Worm (Caenorhabditis elegans): Measurements from ENCODE around the gene scav-2.

The scav-2 gene

ce11 chrIII:13502513-13502912 is 52.6 kb downstream of the scav-2 start, which contains the start of gene T28A8.8:
Gene T28A8.8 (plus strand): TSS chrIII:13502813.
- TF ChIP-seq ceh-14 (tag; optimal IDR thresholded peaks at IDR 0.05) (no peak), K09A11.1 (tag; optimal IDR thresholded peaks at IDR 0.05; ENCODE audit: insufficient read depth) (no peak), dve-1 (tag; optimal IDR thresholded peaks at IDR 0.05) (no peak), zip-5 (tag; optimal IDR thresholded peaks at IDR 0.05) (no peak), ceh-31 (tag; optimal IDR thresholded peaks at IDR 0.05) (no peak), pros-1 (tag; optimal IDR thresholded peaks at IDR 0.05) (no peak), lin-11 (tag; optimal IDR thresholded peaks at IDR 0.05) (no peak), pha-4 (tag; optimal IDR thresholded peaks at IDR 0.05) (no peak), hlh-8 (tag; optimal IDR thresholded peaks at IDR 0.05) (no peak)

DNA sequence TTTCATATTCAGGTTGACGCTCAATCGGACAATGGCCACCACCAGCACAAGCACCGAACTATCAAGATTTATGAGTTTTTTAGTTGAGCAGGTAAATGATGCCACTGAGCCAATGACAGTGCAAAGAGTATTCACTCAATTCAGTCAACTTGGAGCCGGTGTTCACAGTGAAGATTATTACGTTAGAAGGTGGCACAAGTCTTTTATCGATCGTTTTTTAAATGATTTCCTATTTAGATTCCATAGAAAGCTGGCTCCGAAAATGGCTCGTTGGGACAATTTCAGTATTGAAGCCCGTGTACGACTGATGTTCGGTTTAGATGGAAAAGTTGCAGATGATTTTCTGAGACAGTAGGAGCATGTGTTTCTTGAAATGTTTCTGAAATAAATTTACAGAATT is 53.5 kb downstream of the scav-2 start, which contains the start of gene T28A8.5:
Gene T28A8.5, plus strand, starts transcription at position 32 of the 400 bp plus-strand sequence.
- TF ChIP-seq ceh-22 (tag; optimal IDR thresholded peaks at IDR 0.05) (no peak), pha-2 (tag; optimal IDR thresholded peaks at IDR 0.05) (no peak), nhr-11 (tag; optimal IDR thresholded peaks at IDR 0.05) (no peak), pag-3 (tag; optimal IDR thresholded peaks at IDR 0.05; ENCODE audit: borderline replicate concordance) (no peak)

All from whole organism, late embryonic.